Worm (Caenorhabditis elegans) whole organism, early embryonic: ENCODE measurements around the gene crn-4.

Source experiments
- B0310.2 ChIP-seq: sonication (generic microtip); optimal IDR thresholded peaks from 2 replicates; lab custom pipeline; 2016; ENCODE audit warnings: mild to moderate bottlenecking, missing genetic modification characterization, missing compliant biosample characterization
- F13C5.2 ChIP-seq: sonication (generic microtip); optimal IDR thresholded peaks from 2 replicates; lab custom pipeline; 2017; ENCODE audit warnings: mild to moderate bottlenecking, missing genetic modification characterization, inconsistent platforms, missing compliant biosample characterization
- aly-1 ChIP-seq: sonication (generic microtip); optimal IDR thresholded peaks from 2 replicates; lab custom pipeline; 2016; ENCODE audit warnings: missing genetic modification characterization, missing compliant biosample characterization
- ama-1 ChIP-seq: fragments of 150-350 bp; optimal IDR thresholded peaks from 2 replicates; lab custom pipeline; 2014
- ceh-13 ChIP-seq: fragments of 200-800 bp; sonication (Bioruptor generic); optimal IDR thresholded peaks from 2 replicates; lab custom pipeline; 2018; ENCODE audit warnings: mild to moderate bottlenecking, missing genetic modification characterization, missing compliant biosample characterization
- ceh-36 ChIP-seq: sonication (generic microtip); optimal IDR thresholded peaks from 2 replicates; lab custom pipeline; 2016; ENCODE audit warnings: missing genetic modification characterization, inconsistent platforms, missing compliant biosample characterization
- ets-7 ChIP-seq: sonication (generic microtip); optimal IDR thresholded peaks from 2 replicates; lab custom pipeline; 2016; ENCODE audit warnings: missing genotype, missing genetic modification characterization, missing compliant biosample characterization
- flt-1 ChIP-seq: fragments of 200-800 bp; sonication (Bioruptor generic); IDR thresholded peaks from 2 replicates; pipeline ENCODE4 v1.3.6; 2022; ENCODE audit warnings: missing genetic modification characterization, missing compliant biosample characterization
- hmbx-1 ChIP-seq: sonication (generic microtip); optimal IDR thresholded peaks from 2 replicates; lab custom pipeline; 2016; ENCODE audit warnings: mild to moderate bottlenecking, missing genetic modification characterization, missing compliant biosample characterization
- hmg-4 ChIP-seq: fragments of 200-800 bp; sonication (Bioruptor generic); optimal IDR thresholded peaks from 2 replicates; lab custom pipeline; 2018; ENCODE audit warnings: mild to moderate bottlenecking, missing genetic modification characterization, missing compliant biosample characterization
- hnd-1 ChIP-seq: sonication (generic microtip); optimal IDR thresholded peaks from 2 replicates; lab custom pipeline; 2016; ENCODE audit warnings: missing genetic modification characterization, missing compliant biosample characterization
- pes-1 ChIP-seq: fragments of 200-800 bp; sonication (Bioruptor generic); IDR thresholded peaks from 2 replicates; pipeline ENCODE4 v1.3.6; 2022; ENCODE audit warnings: missing genetic modification reagents, missing genetic modification characterization, missing compliant biosample characterization
- scrt-1 ChIP-seq: fragments of 200-800 bp; sonication (Bioruptor generic); IDR thresholded peaks from 2 replicates; pipeline ENCODE4 v1.3.6; 2022; ENCODE audit warnings: missing genetic modification characterization, missing compliant biosample characterization
- sea-1 ChIP-seq: fragments of 200-800 bp; sonication (Bioruptor generic); conservative IDR thresholded peaks from 2 replicates; pipeline ENCODE4 v1.3.6; 2022; ENCODE audit warnings: missing genetic modification characterization, missing compliant biosample characterization
- tbx-11 ChIP-seq: fragments of 200-800 bp; sonication (Bioruptor generic); IDR thresholded peaks from 2 replicates; pipeline ENCODE4 v1.3.6; 2022; ENCODE audit warnings: missing genetic modification characterization, missing compliant biosample characterization
- tbx-37 ChIP-seq: fragments of 200-800 bp; sonication (Bioruptor generic); conservative IDR thresholded peaks from 2 replicates; pipeline ENCODE4 v1.3.6; 2022; ENCODE audit warnings: missing genetic modification reagents, missing genetic modification characterization, missing compliant biosample characterization
- tra-4 ChIP-seq: sonication (generic microtip); optimal IDR thresholded peaks from 2 replicates; lab custom pipeline; 2017; ENCODE audit warnings: missing genetic modification characterization, missing compliant biosample characterization

crn-4 gene

ce11 chrX:2276000-2276399, 18.1 kb upstream of the crn-4 start:
- TF ChIP-seq hmg-4 (GFP tag; lab: Kevin White, UChicago) (no peak), aly-1 (tag; lab: Kevin White, UChicago) (no peak), B0310.2 (no peak), ceh-13 (GFP tag; lab: Kevin White, UChicago) (no peak), ceh-36 (no peak), pes-1 (GFP tag; lab: Robert Waterston, UW) (no peak), hnd-1 (tag; lab: Kevin White, UChicago) (no peak), scrt-1 (no peak), tbx-11 (GFP tag; lab: Robert Waterston, UW) (no peak), ets-7 (no peak), flt-1 (no peak), F13C5.2 (no peak), tra-4 (tag; lab: Kevin White, UChicago) (no peak), tbx-37 (GFP tag; lab: Robert Waterston, UW) (no peak), sea-1 (GFP tag; lab: Robert Waterston, UW) (no peak)

- TF ChIP-seq scrt-1, result no peak
- no peak for TF ChIP-seq ceh-13 (GFP tag; lab: Kevin White, UChicago)
- TF ChIP-seq hmbx-1 (tag; lab: Kevin White, UChicago), result no peak
- no peak for TF ChIP-seq aly-1 (tag; lab: Kevin White, UChicago)
These were observed 16.3 kb upstream of the crn-4 start, which contains the start of gene AH9.4 for ce11 chrX:2274237-2274636. AH9.4 (minus strand) TSS chrX:2274337.

- TF ChIP-seq ceh-13 (GFP tag; lab: Kevin White, UChicago) (no peak), B0310.2 (no peak), aly-1 (tag; lab: Kevin White, UChicago) (no peak), F13C5.2 (no peak), ets-7 (no peak), hmbx-1 (tag; lab: Kevin White, UChicago) (no peak), sea-1 (GFP tag; lab: Robert Waterston, UW) (no peak), scrt-1 (no peak), hmg-4 (GFP tag; lab: Kevin White, UChicago) (no peak), ama-1 (lab: Kevin White, UChicago) (no peak), flt-1 (no peak), tbx-11 (GFP tag; lab: Robert Waterston, UW) (no peak), tra-4 (tag; lab: Kevin White, UChicago) (no peak), pes-1 (GFP tag; lab: Robert Waterston, UW) (no peak), hnd-1 (tag; lab: Kevin White, UChicago) (no peak), tbx-37 (GFP tag; lab: Robert Waterston, UW) (no peak), ceh-36 (no peak)
These were observed 13.5 kb upstream of the crn-4 start for ce11 chrX:2271429-2271828.

- TF ChIP-seq ama-1 (lab: Kevin White, UChicago) (no peak), tbx-37 (GFP tag; lab: Robert Waterston, UW) (no peak), hmg-4 (GFP tag; lab: Kevin White, UChicago) (no peak), pes-1 (GFP tag; lab: Robert Waterston, UW) (no peak)
These were observed 10.1 kb upstream of the crn-4 start, which contains the start of gene AH9.6 for ce11 chrX:2267956-2268355. AH9.6 (minus strand) TSS chrX:2268138.

ce11 chrX:2266777-2267176, 8.9 kb upstream of the crn-4 start:
- no peak for TF ChIP-seq ceh-13 (GFP tag; lab: Kevin White, UChicago)
- TF ChIP-seq F13C5.2, result no peak
- TF ChIP-seq ets-7, result no peak
- TF ChIP-seq tbx-11 (GFP tag; lab: Robert Waterston, UW), result no peak
- TF ChIP-seq hmbx-1 (tag; lab: Kevin White, UChicago), result no peak
- no peak for TF ChIP-seq hnd-1 (tag; lab: Kevin White, UChicago)
- TF ChIP-seq ceh-36, result no peak
- TF ChIP-seq sea-1 (GFP tag; lab: Robert Waterston, UW), result no peak
- TF ChIP-seq tbx-37 (GFP tag; lab: Robert Waterston, UW), result no peak
- TF ChIP-seq ama-1 (lab: Kevin White, UChicago), result no peak
- TF ChIP-seq flt-1, result no peak

- TF ChIP-seq hmbx-1 (tag; lab: Kevin White, UChicago) (no peak), ama-1 (lab: Kevin White, UChicago) (no peak), pes-1 (GFP tag; lab: Robert Waterston, UW) (no peak), ets-7 (no peak), ceh-36 (no peak), sea-1 (GFP tag; lab: Robert Waterston, UW) (no peak), scrt-1 (no peak), flt-1 (no peak), tra-4 (tag; lab: Kevin White, UChicago) (no peak), F13C5.2 (no peak), hnd-1 (tag; lab: Kevin White, UChicago) (no peak)
These were observed 8.5 kb upstream of the crn-4 start for ce11 chrX:2266366-2266765.

ce11 chrX:2265069-2265468, 7.2 kb upstream of the crn-4 start:
- no peak for TF ChIP-seq pes-1 (GFP tag; lab: Robert Waterston, UW)
- no peak for TF ChIP-seq flt-1
- TF ChIP-seq hnd-1 (tag; lab: Kevin White, UChicago), result no peak
- TF ChIP-seq sea-1 (GFP tag; lab: Robert Waterston, UW), result no peak
- no peak for TF ChIP-seq ceh-13 (GFP tag; lab: Kevin White, UChicago)
- TF ChIP-seq ceh-36, result no peak
- no peak for TF ChIP-seq hmg-4 (GFP tag; lab: Kevin White, UChicago)
- TF ChIP-seq hmbx-1 (tag; lab: Kevin White, UChicago), result no peak
- TF ChIP-seq B0310.2, result no peak
- TF ChIP-seq ets-7, result no peak
- no peak for TF ChIP-seq tbx-37 (GFP tag; lab: Robert Waterston, UW)
- no peak for TF ChIP-seq aly-1 (tag; lab: Kevin White, UChicago)
- no peak for TF ChIP-seq tbx-11 (GFP tag; lab: Robert Waterston, UW)
- no peak for TF ChIP-seq scrt-1
- TF ChIP-seq ama-1 (lab: Kevin White, UChicago), result no peak
- TF ChIP-seq F13C5.2, result no peak
- TF ChIP-seq tra-4 (tag; lab: Kevin White, UChicago), result no peak

- no peak for TF ChIP-seq hmg-4 (GFP tag; lab: Kevin White, UChicago)
- no peak for TF ChIP-seq tbx-11 (GFP tag; lab: Robert Waterston, UW)
- no peak for TF ChIP-seq tbx-37 (GFP tag; lab: Robert Waterston, UW)
- TF ChIP-seq aly-1 (tag; lab: Kevin White, UChicago), result no peak
- no peak for TF ChIP-seq F13C5.2
- TF ChIP-seq scrt-1, result no peak
- no peak for TF ChIP-seq sea-1 (GFP tag; lab: Robert Waterston, UW)
- no peak for TF ChIP-seq ceh-36
- TF ChIP-seq B0310.2, result no peak
- TF ChIP-seq hmbx-1 (tag; lab: Kevin White, UChicago), result no peak
- no peak for TF ChIP-seq tra-4 (tag; lab: Kevin White, UChicago)
- no peak for TF ChIP-seq ama-1 (lab: Kevin White, UChicago)
- no peak for TF ChIP-seq pes-1 (GFP tag; lab: Robert Waterston, UW)
- no peak for TF ChIP-seq ceh-13 (GFP tag; lab: Kevin White, UChicago)
- no peak for TF ChIP-seq hnd-1 (tag; lab: Kevin White, UChicago)
- TF ChIP-seq flt-1, result no peak
- TF ChIP-seq ets-7, result no peak
These were observed 4.5 kb upstream of the crn-4 start for ce11 chrX:2262420-2262819.
